Fruit fly (Drosophila melanogaster): Measurements from ENCODE around the gene CG34030.

DNA sequence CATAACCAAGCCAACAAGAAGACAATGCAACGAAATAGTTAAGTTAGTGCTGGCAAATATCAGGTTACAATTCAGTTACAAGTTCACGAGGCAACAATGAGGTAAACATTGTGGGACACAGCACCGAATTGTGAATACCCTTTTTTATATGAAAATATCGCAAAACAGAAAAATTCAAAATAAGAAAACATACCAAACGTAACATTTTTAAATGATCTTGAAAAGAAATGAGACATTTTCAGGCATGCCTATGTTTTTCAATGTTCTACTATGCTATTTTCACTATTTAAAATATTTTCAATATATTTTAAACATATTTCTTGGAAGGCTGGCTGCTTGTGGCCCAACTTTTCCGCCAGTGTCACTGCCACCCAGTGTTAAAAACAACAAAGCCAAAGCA is 28.9 kb upstream of the CG34030 start:
- TF ChIP-seq psq (optimal IDR thresholded peaks at IDR 0.05): no peak
- no peak for TF ChIP-seq h (optimal IDR thresholded peaks at IDR 0.05)
- no peak for TF ChIP-seq insv (optimal IDR thresholded peaks at IDR 0.05)
- no peak for TF ChIP-seq Myc (optimal IDR thresholded peaks at IDR 0.05)
- no peak for TF ChIP-seq Sin3A (optimal IDR thresholded peaks at IDR 0.05)

Measured in Kc167 (cell line).